Fruit fly (Drosophila melanogaster): ENCODE measurements around the gene caz.

DNA sequence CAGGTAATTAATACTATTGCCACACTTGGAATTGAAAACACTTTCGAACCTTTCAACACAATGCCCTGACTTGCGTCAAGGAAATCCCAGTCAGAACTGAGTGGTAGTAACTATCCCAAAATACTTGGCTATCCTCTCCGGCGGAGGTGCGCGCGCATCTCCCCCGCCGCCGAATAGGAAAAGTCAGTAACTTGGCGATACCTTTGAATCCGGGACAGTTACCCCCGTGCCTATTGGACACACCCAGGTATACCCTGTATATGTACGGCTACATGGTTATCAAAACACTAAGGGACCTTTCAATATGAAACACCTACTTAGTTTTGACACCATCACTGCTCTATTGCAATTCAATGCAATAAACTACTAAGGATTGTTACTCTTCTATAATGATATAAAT is 42.0 kb downstream of the caz start, which contains the start of gene CG9919:
- TF ChIP-seq CG5204 (GFP tag; optimal IDR thresholded peaks at IDR 0.05): no peak
- TF ChIP-seq cnc (optimal IDR thresholded peaks at IDR 0.05): no peak
- TF ChIP-seq toe (GFP tag; optimal IDR thresholded peaks at IDR 0.05): no peak
- no peak for TF ChIP-seq Hr96 (GFP tag; optimal IDR thresholded peaks at IDR 0.05)
- no peak for TF ChIP-seq ovo (GFP tag; optimal IDR thresholded peaks at IDR 0.05)
- no peak for TF ChIP-seq CG11617 (GFP tag; optimal IDR thresholded peaks at IDR 0.05)
- no peak for TF ChIP-seq CG12768 (GFP tag; optimal IDR thresholded peaks at IDR 0.05)
- no peak for TF ChIP-seq Crg-1 (GFP tag; optimal IDR thresholded peaks at IDR 0.05)
- TF ChIP-seq bab1 (GFP tag; optimal IDR thresholded peaks at IDR 0.05): no peak
- no peak for TF ChIP-seq kay (GFP tag; ENCODE audit: borderline replicate concordance)
- TF ChIP-seq CG14711 (tag; optimal IDR thresholded peaks at IDR 0.05): no peak
- no peak for TF ChIP-seq pad (GFP tag; optimal IDR thresholded peaks at IDR 0.05)
- no peak for TF ChIP-seq CG33017 (tag; optimal IDR thresholded peaks at IDR 0.05)
